Worm (Caenorhabditis elegans) whole organism, late embryonic: ENCODE measurements around the gene daf-31.
A peak's percentile ranks its signal among the peaks of the same experiment; 100 is the strongest.

ENCODE experiments used
- T23F11.4 ChIP-seq: fragments of 200-800 bp; sonication (Bioruptor generic); optimal IDR thresholded peaks from 2 replicates; lab custom pipeline; 2018; ENCODE audit warnings: mild to moderate bottlenecking, missing genetic modification characterization, missing compliant biosample characterization
- Y22D7AL.16 ChIP-seq: sonication (generic microtip); optimal IDR thresholded peaks from 2 replicates; lab custom pipeline; 2016; ENCODE audit warnings: missing genetic modification characterization, missing compliant biosample characterization
- ama-1 ChIP-seq: fragments of 150-350 bp; optimal IDR thresholded peaks from 2 replicates; lab custom pipeline; 2014
- ceh-14 ChIP-seq: sonication (generic microtip); optimal IDR thresholded peaks from 2 replicates; lab custom pipeline; 2016; ENCODE audit warnings: missing genotype, missing genetic modification characterization, missing compliant biosample characterization
- ceh-18 ChIP-seq: sonication (generic microtip); optimal IDR thresholded peaks from 2 replicates; lab custom pipeline; 2016; ENCODE audit warnings: missing genetic modification characterization, missing compliant biosample characterization
- ceh-19 ChIP-seq: fragments of 200-800 bp; sonication (Bioruptor generic); optimal IDR thresholded peaks from 2 replicates; lab custom pipeline; 2018; ENCODE audit warnings: mild to moderate bottlenecking, missing genetic modification characterization, missing compliant biosample characterization
- ceh-22 ChIP-seq: sonication (generic microtip); optimal IDR thresholded peaks from 2 replicates; lab custom pipeline; 2017; ENCODE audit warnings: missing biosample characterization, missing genetic modification characterization
- ceh-31 ChIP-seq: sonication (generic microtip); optimal IDR thresholded peaks from 2 replicates; lab custom pipeline; 2016; ENCODE audit warnings: missing genetic modification characterization, missing compliant biosample characterization
- ceh-45 ChIP-seq: fragments of 200-800 bp; sonication (Bioruptor generic); IDR thresholded peaks from 2 replicates; pipeline ENCODE4 v1.3.6; 2022; ENCODE audit warnings: missing genetic modification reagents, missing genetic modification characterization, missing compliant biosample characterization
- ceh-48 ChIP-seq: sonication (generic microtip); optimal IDR thresholded peaks from 2 replicates; lab custom pipeline; 2016; ENCODE audit warnings: missing genetic modification characterization, inconsistent platforms, missing compliant biosample characterization
- ceh-6 ChIP-seq: fragments of 200-800 bp; sonication (Bioruptor generic); optimal IDR thresholded peaks from 2 replicates; lab custom pipeline; 2018; ENCODE audit warnings: mild to moderate bottlenecking, missing genetic modification characterization, missing compliant biosample characterization
- ceh-9 ChIP-seq: sonication (generic microtip); optimal IDR thresholded peaks from 2 replicates; lab custom pipeline; 2016; ENCODE audit warnings: mild to moderate bottlenecking, missing genetic modification characterization, inconsistent platforms, missing compliant biosample characterization
- dmd-4 ChIP-seq: sonication (generic microtip); optimal IDR thresholded peaks from 2 replicates; lab custom pipeline; 2016; ENCODE audit warnings: borderline replicate concordance, missing genetic modification characterization, missing compliant biosample characterization
- dve-1 ChIP-seq: sonication (generic microtip); optimal IDR thresholded peaks from 2 replicates; lab custom pipeline; 2017; ENCODE audit warnings: antibody characterized with exemption, mild to moderate bottlenecking, missing genetic modification characterization, missing compliant biosample characterization
- elt-2 ChIP-seq: sonication (generic microtip); optimal IDR thresholded peaks from 2 replicates; lab custom pipeline; 2016; ENCODE audit warnings: missing genetic modification reagents, missing genetic modification characterization, missing compliant biosample characterization
- gmeb-2 ChIP-seq: sonication (generic microtip); optimal IDR thresholded peaks from 2 replicates; lab custom pipeline; 2016; ENCODE audit warnings: missing genetic modification characterization, inconsistent platforms, missing compliant biosample characterization
- hlh-13 ChIP-seq: fragments of 200-800 bp; sonication (Bioruptor generic); optimal IDR thresholded peaks from 2 replicates; lab custom pipeline; 2018; ENCODE audit warnings: mild to moderate bottlenecking, missing genetic modification characterization, missing compliant biosample characterization
- hlh-15 ChIP-seq: sonication (generic microtip); optimal IDR thresholded peaks from 2 replicates; lab custom pipeline; 2016; ENCODE audit warnings: missing genetic modification characterization, missing compliant biosample characterization
- hlh-30 ChIP-seq: sonication (generic microtip); optimal IDR thresholded peaks from 2 replicates; lab custom pipeline; 2017; ENCODE audit warnings: antibody characterized with exemption, missing genetic modification characterization, missing compliant biosample characterization; ENCODE audit not compliant: insufficient read depth
- hlh-6 ChIP-seq: sonication (generic microtip); optimal IDR thresholded peaks from 2 replicates; lab custom pipeline; 2016; ENCODE audit warnings: missing genotype, missing genetic modification characterization, missing compliant biosample characterization
- madf-2 ChIP-seq: sonication (generic microtip); optimal IDR thresholded peaks from 2 replicates; lab custom pipeline; 2017; ENCODE audit warnings: missing genetic modification characterization, missing compliant biosample characterization
- nfya-1 ChIP-seq: sonication (generic microtip); optimal IDR thresholded peaks from 2 replicates; lab custom pipeline; 2017; ENCODE audit warnings: missing genetic modification characterization, mild to moderate bottlenecking, missing compliant biosample characterization, antibody characterized with exemption, moderate library complexity
- nhr-11 ChIP-seq: fragments of 150-350 bp; optimal IDR thresholded peaks from 2 replicates; lab custom pipeline; 2014; ENCODE audit warnings: missing biosample characterization, missing genetic modification characterization
- nhr-232 ChIP-seq: sonication (generic microtip); optimal IDR thresholded peaks from 2 replicates; lab custom pipeline; 2016; ENCODE audit warnings: missing genetic modification characterization, missing compliant biosample characterization
- pag-3 ChIP-seq: sonication (generic microtip); optimal IDR thresholded peaks from 2 replicates; lab custom pipeline; 2016; ENCODE audit warnings: missing compliant biosample characterization, missing genetic modification characterization, borderline replicate concordance
- pat-9 ChIP-seq: fragments of 200-800 bp; sonication (Bioruptor generic); optimal IDR thresholded peaks from 2 replicates; lab custom pipeline; 2018; ENCODE audit warnings: mild to moderate bottlenecking, missing genetic modification characterization, moderate library complexity, missing compliant biosample characterization
- pha-2 ChIP-seq: sonication (generic microtip); optimal IDR thresholded peaks from 2 replicates; lab custom pipeline; 2017; ENCODE audit warnings: mild to moderate bottlenecking, missing genetic modification characterization, missing compliant biosample characterization
- pha-4 ChIP-seq: fragments of 150-350 bp; optimal IDR thresholded peaks from 2 replicates; lab custom pipeline; 2018; ENCODE audit warnings: missing biosample characterization, missing genetic modification reagents, missing genetic modification characterization
- pqm-1 ChIP-seq: sonication (generic microtip); optimal IDR thresholded peaks from 2 replicates; lab custom pipeline; 2016; ENCODE audit warnings: missing genetic modification characterization, missing compliant biosample characterization
- ref-2 ChIP-seq: sonication (generic microtip); optimal IDR thresholded peaks from 2 replicates; lab custom pipeline; 2016; ENCODE audit warnings: missing genetic modification characterization, missing compliant biosample characterization
- rnt-1 ChIP-seq: sonication (generic microtip); optimal IDR thresholded peaks from 2 replicates; lab custom pipeline; 2016; ENCODE audit warnings: missing genetic modification characterization, missing compliant biosample characterization
- sox-4 ChIP-seq: sonication (generic microtip); optimal IDR thresholded peaks from 2 replicates; lab custom pipeline; 2017; ENCODE audit warnings: mild to moderate bottlenecking, missing genetic modification characterization, inconsistent platforms, missing compliant biosample characterization
- syd-9 ChIP-seq: sonication (generic microtip); optimal IDR thresholded peaks from 2 replicates; lab custom pipeline; 2016; ENCODE audit warnings: mild to moderate bottlenecking, missing genetic modification characterization, moderate library complexity, missing compliant biosample characterization
- unc-42 ChIP-seq: sonication (generic microtip); optimal IDR thresholded peaks from 2 replicates; lab custom pipeline; 2016; ENCODE audit warnings: missing genotype, missing genetic modification characterization, missing compliant biosample characterization
- unc-86 ChIP-seq: sonication (generic microtip); optimal IDR thresholded peaks from 2 replicates; lab custom pipeline; 2016; ENCODE audit warnings: missing genetic modification characterization, missing compliant biosample characterization

daf-31 gene

DNA sequence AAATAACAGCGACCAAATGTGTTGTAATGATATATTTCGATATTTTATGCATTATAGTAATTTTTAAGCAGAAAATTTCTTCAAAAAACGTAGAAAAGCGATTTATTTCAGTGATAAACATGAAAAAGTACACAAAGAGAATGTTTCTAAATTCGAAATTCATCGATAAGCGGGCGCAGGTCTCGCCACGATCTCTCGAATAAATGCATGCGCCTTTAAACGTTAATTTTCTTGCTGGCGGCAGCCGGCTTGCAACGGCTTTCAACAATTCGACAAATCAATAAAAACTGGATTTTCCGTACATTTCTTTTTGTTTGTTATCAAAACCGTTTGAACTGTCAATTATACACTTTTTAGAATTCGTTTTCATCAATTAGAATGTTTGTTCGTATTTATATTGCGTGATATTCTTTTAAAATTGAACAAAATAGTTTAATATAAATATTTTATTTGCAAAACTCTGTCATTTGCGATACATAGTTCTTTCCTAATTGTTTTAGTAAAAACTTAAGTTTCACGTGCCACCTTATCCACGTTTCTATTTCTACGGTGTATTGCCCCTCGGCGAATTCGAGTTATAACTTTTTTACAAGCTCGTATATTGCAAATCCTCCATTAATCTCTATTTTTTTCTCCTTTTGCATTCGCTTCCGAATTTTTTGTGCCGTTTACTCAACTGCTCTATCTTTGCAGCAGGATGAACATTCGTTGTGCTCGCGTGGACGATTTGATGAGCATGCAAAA is at the start of gene daf-31:
Gene daf-31 (plus strand): TSS at position 694 of the 744 bp plus-strand sequence.
- TF ChIP-seq hlh-13 (GFP tag; lab: Kevin White, UChicago) (no peak), unc-42 (tag; lab: Kevin White, UChicago) (peak; percentile 63), sox-4 (tag; lab: Kevin White, UChicago) (no peak), pat-9 (tag; lab: Kevin White, UChicago) (no peak), nhr-232 (tag; lab: Kevin White, UChicago) (no peak), elt-2 (peak; percentile 41), ceh-48 (tag; lab: Kevin White, UChicago) (peak; percentile 61), nfya-1 (tag; lab: Kevin White, UChicago) (peak; percentile 19), ceh-31 (tag; lab: Kevin White, UChicago) (peak; percentile 50), syd-9 (tag; lab: Kevin White, UChicago) (no peak), dve-1 (tag; lab: Kevin White, UChicago) (peak; percentile 16), hlh-6 (tag; lab: Kevin White, UChicago) (no peak), ceh-9 (no peak), ceh-19 (GFP tag; lab: Kevin White, UChicago) (no peak), ceh-18 (tag; lab: Kevin White, UChicago) (no peak), ref-2 (tag; lab: Kevin White, UChicago) (no peak)

DNA sequence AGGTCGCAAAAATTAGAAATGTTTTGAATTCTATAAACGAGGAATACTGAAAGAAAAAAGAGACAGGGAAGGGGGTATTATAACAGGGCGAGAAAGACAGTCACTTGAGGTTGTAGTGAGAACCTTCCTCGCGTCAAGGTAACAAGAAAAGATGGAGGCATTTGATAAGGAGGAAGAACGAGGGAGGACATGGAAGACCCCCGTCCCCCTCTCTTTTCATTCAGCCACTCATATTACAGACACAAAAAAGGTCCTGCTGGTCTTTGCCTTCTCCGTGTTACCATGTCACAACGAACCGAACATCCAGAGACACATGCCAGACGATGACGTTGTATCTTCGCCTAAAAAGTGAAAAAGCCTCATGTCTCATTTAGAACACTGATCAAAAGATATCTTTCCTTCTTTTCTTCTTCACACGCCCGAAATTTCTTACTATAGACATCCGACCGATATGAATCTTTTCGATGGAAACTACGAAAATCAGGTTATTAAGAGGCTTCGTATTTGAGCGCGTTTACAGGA is 48.7 kb upstream of the daf-31 start:
- TF ChIP-seq dmd-4 (tag; lab: Kevin White, UChicago): no peak
- TF ChIP-seq hlh-15 (tag; lab: Kevin White, UChicago): no peak
- TF ChIP-seq, all 69 proteins: peak for 0

DNA sequence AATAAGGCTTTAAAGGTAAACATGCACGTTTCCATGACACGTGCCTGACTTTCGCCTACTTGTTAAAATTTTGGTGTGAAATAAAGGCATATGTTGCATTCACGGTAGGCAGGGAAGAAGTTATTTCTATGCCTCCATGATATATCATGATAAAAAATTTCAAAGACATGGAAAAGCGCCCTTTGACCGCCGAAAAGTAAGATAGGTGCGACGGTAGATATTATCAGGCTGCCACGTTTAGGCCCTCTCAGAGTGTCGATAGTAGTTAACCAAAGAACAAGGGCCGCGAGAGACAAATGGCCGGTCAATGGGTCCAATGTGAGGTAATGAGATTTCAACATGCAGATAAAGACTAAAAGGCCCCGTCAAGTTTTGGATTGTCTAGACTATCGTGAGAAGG is 46.9 kb upstream of the daf-31 start:
- no peak for TF ChIP-seq rnt-1 (tag; lab: Kevin White, UChicago)
- TF ChIP-seq ama-1 (lab: Kevin White, UChicago): no peak
- TF ChIP-seq pqm-1 (tag; lab: Kevin White, UChicago): no peak
- TF ChIP-seq pag-3 (tag; lab: Kevin White, UChicago): no peak
- TF ChIP-seq ceh-45 (GFP tag; lab: Robert Waterston, UW): no peak
- no peak for TF ChIP-seq nhr-11
- no peak for TF ChIP-seq pha-2 (tag; lab: Kevin White, UChicago)
- TF ChIP-seq T23F11.4 (GFP tag; lab: Kevin White, UChicago): no peak
- TF ChIP-seq hlh-30: no peak
- TF ChIP-seq ceh-14: no peak
- TF ChIP-seq pat-9 (tag; lab: Kevin White, UChicago): no peak
- no peak for TF ChIP-seq ceh-6 (GFP tag; lab: Kevin White, UChicago)
- no peak for TF ChIP-seq unc-86 (tag; lab: Kevin White, UChicago)
- no peak for TF ChIP-seq pha-4 (tag; lab: Kevin White, UChicago)
- no peak for TF ChIP-seq ceh-22 (tag; lab: Kevin White, UChicago)
- no peak for TF ChIP-seq gmeb-2 (tag; lab: Kevin White, UChicago)
- TF ChIP-seq madf-2 (tag; lab: Kevin White, UChicago): no peak

DNA sequence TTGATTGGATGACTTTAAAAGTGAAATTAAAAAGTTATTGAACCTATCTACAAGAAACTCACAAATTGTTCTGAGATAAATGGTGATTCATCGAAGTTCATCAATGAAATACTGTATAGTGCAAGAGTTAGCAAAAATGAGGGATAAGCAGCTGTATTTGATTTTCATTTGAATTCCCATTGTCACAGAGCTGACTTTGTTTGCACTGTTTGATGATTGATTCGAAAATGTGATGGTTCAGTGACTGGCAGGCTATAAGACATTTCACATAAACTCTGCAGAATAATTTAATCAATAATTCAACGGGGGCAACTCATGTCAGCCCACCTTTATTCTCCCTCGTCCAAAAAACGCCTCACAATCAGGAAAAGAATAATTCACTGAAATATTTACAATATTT is 46.5 kb upstream of the daf-31 start, which contains the start of gene T09A12.8:
Gene T09A12.8 (minus strand): TSS at position 101 of the 400 bp plus-strand sequence.
- no peak for TF ChIP-seq Y22D7AL.16 (tag; lab: Kevin White, UChicago)
